Fruit fly (Drosophila melanogaster) whole organism, embryonic: Measurements from ENCODE around the gene Edg91.

Source experiments
- Aef1 ChIP-seq: fragments of 200-800 bp; sonication (Bioruptor generic); IDR thresholded peaks from 3 replicates; pipeline ENCODE4 v1.3.6; 2022; ENCODE audit warnings: missing biosample characterization, missing genetic modification characterization
- Bdp1 ChIP-seq: fragments of 200-800 bp; sonication (Bioruptor generic); optimal IDR thresholded peaks from 3 replicates; lab custom pipeline; 2016; ENCODE audit warnings: missing biosample characterization, missing genetic modification characterization
- CG12071 ChIP-seq: fragments of 200-800 bp; sonication (Bioruptor generic); optimal IDR thresholded peaks from 3 replicates; lab custom pipeline; 2018; ENCODE audit warnings: missing biosample characterization, mild to moderate bottlenecking, missing genetic modification characterization
- CG13287 ChIP-seq: fragments of 200-800 bp; sonication (Bioruptor generic); IDR thresholded peaks from 2 replicates; pipeline ENCODE4 v1.3.6; 2022; ENCODE audit warnings: missing biosample characterization, missing genetic modification characterization; ENCODE audit not compliant: partially characterized antibody
- CG13624 ChIP-seq: fragments of 200-800 bp; sonication (Bioruptor generic); optimal IDR thresholded peaks from 2 replicates; lab custom pipeline; 2016; ENCODE audit warnings: missing biosample characterization, missing genetic modification characterization
- CG15073 ChIP-seq: fragments of 200-800 bp; sonication (Bioruptor generic); optimal IDR thresholded peaks from 2 replicates; lab custom pipeline; 2016; ENCODE audit warnings: missing biosample characterization, missing genetic modification characterization
- CG17359 ChIP-seq: fragments of 200-800 bp; sonication (Bioruptor generic); optimal IDR thresholded peaks from 3 replicates; lab custom pipeline; 2018; ENCODE audit warnings: missing biosample characterization, mild to moderate bottlenecking, missing genetic modification characterization, moderate library complexity
- CG18764 ChIP-seq: fragments of 200-800 bp; sonication (Bioruptor generic); optimal IDR thresholded peaks from 3 replicates; lab custom pipeline; 2016; ENCODE audit warnings: missing biosample characterization, missing genetic modification characterization
- CG6791 ChIP-seq: fragments of 200-800 bp; sonication (Bioruptor generic); IDR thresholded peaks from 3 replicates; pipeline ENCODE4 v1.3.6; 2022; ENCODE audit warnings: missing biosample characterization, missing genetic modification characterization; ENCODE audit not compliant: partially characterized antibody
- CG7786 ChIP-seq: fragments of 200-800 bp; sonication (Bioruptor generic); optimal IDR thresholded peaks from 2 replicates; lab custom pipeline; 2016; ENCODE audit warnings: missing biosample characterization, missing genetic modification characterization
- CG8290 ChIP-seq, 3 experiments: fragments of 200-800 bp; sonication (Bioruptor generic); optimal IDR thresholded peaks; 2 replicates each; lab custom pipeline; 2016 to 2019; ENCODE audit warnings: missing biosample characterization in 3 of 3, missing genetic modification characterization in 3 of 3, mild to moderate bottlenecking in 2 of 3, moderate library complexity in 1 of 3
- CG9727 ChIP-seq: fragments of 200-800 bp; sonication (Bioruptor generic); optimal IDR thresholded peaks from 3 replicates; lab custom pipeline; 2017; ENCODE audit warnings: missing biosample characterization, mild to moderate bottlenecking, missing genetic modification characterization
- Dll ChIP-seq: fragments of 200-800 bp; sonication (Bioruptor generic); IDR thresholded peaks from 4 replicates; pipeline ENCODE4 v1.3.6; 2022; ENCODE audit warnings: missing biosample characterization, missing genetic modification characterization; ENCODE audit not compliant: partially characterized antibody
- Drgx ChIP-seq: fragments of 200-800 bp; sonication (Bioruptor generic); IDR thresholded peaks from 2 replicates; pipeline ENCODE4 v1.3.6; 2022; ENCODE audit warnings: missing biosample characterization, missing genetic modification characterization
- Eip74EF ChIP-seq, 2 experiments: fragments of 200-800 bp in 1 of 2; fragments of >200 bp in 1 of 2; sonication (Bioruptor generic) in 1 of 2; optimal IDR thresholded peaks; 2 replicates each; lab custom pipeline; 2017 to 2019; ENCODE audit warnings: missing biosample characterization in 2 of 2, missing genetic modification characterization in 2 of 2, mild to moderate bottlenecking in 1 of 2, moderate library complexity in 1 of 2
- Ets97D ChIP-seq: fragments of 200-800 bp; sonication (Bioruptor generic); optimal IDR thresholded peaks from 3 replicates; lab custom pipeline; 2016; ENCODE audit warnings: missing biosample characterization, missing genetic modification characterization
- Gug ChIP-seq: fragments of 200-800 bp; sonication (Bioruptor generic); IDR thresholded peaks from 4 replicates; pipeline ENCODE4 v1.3.6; 2022; ENCODE audit warnings: missing biosample characterization, missing genetic modification characterization
- HLHmδ ChIP-seq: fragments of 200-800 bp; sonication (Bioruptor generic); optimal IDR thresholded peaks from 2 replicates; lab custom pipeline; 2018; ENCODE audit warnings: missing biosample characterization, mild to moderate bottlenecking, missing genetic modification characterization, moderate library complexity
- NFAT ChIP-seq: fragments of 200-800 bp; sonication (Bioruptor generic); IDR thresholded peaks from 2 replicates; pipeline ENCODE4 v1.3.6; 2022; ENCODE audit warnings: missing biosample characterization, missing genetic modification characterization
- Opbp ChIP-seq: fragments of 200-800 bp; sonication (Bioruptor generic); IDR thresholded peaks from 3 replicates; pipeline ENCODE4 v1.3.6; 2022; ENCODE audit warnings: missing biosample characterization, missing genetic modification characterization; ENCODE audit not compliant: partially characterized antibody
- Pdp1 ChIP-seq, 2 experiments: fragments of 200-800 bp; sonication (Bioruptor generic); optimal IDR thresholded peaks; 3 replicates each; lab custom pipeline; 2016; ENCODE audit warnings: missing biosample characterization in 2 of 2, missing genetic modification characterization in 2 of 2, mild to moderate bottlenecking in 1 of 2, moderate library complexity in 1 of 2
- Xrp1 ChIP-seq: fragments of 200-800 bp; sonication (Bioruptor generic); IDR thresholded peaks from 2 replicates; pipeline ENCODE4 v1.3.6; 2022; ENCODE audit warnings: missing biosample characterization, missing genetic modification characterization
- abd-A ChIP-seq: fragments of 200-800 bp; sonication (Bioruptor generic); optimal IDR thresholded peaks from 3 replicates; lab custom pipeline; 2019; ENCODE audit warnings: missing biosample characterization, mild to moderate bottlenecking, missing genetic modification characterization, moderate library complexity
- amos ChIP-seq: fragments of 200-800 bp; sonication (Bioruptor generic); IDR thresholded peaks from 2 replicates; pipeline ENCODE4 v1.3.6; 2022; ENCODE audit warnings: missing biosample characterization, missing genetic modification characterization; ENCODE audit not compliant: partially characterized antibody
- ara ChIP-seq: fragments of 200-800 bp; sonication (Bioruptor generic); IDR thresholded peaks from 2 replicates; pipeline ENCODE4 v1.3.6; 2022; ENCODE audit warnings: missing biosample characterization, missing genetic modification characterization
- bbx ChIP-seq: fragments of 200-800 bp; sonication (Bioruptor generic); IDR thresholded peaks from 2 replicates; pipeline ENCODE4 v1.3.6; 2022; ENCODE audit warnings: missing biosample characterization, missing genetic modification characterization; ENCODE audit not compliant: partially characterized antibody
- bowl ChIP-seq: fragments of 200-800 bp; sonication (Bioruptor generic); IDR thresholded peaks from 2 replicates; pipeline ENCODE4 v1.3.6; 2022; ENCODE audit warnings: missing biosample characterization, missing genetic modification characterization
- chm ChIP-seq: fragments of 200-800 bp; sonication (Bioruptor generic); IDR thresholded peaks from 2 replicates; pipeline ENCODE4 v1.3.6; 2022; ENCODE audit warnings: missing biosample characterization, missing genetic modification characterization
- dysf ChIP-seq: fragments of 200-800 bp; sonication (Bioruptor generic); IDR thresholded peaks from 3 replicates; pipeline ENCODE4 v1.3.6; 2022; ENCODE audit warnings: missing biosample characterization, missing genetic modification characterization
- exex ChIP-seq: fragments of 200-800 bp; sonication (Bioruptor generic); optimal IDR thresholded peaks from 4 replicates; lab custom pipeline; 2018; ENCODE audit warnings: missing biosample characterization, mild to moderate bottlenecking, missing genetic modification characterization, moderate library complexity
- hb ChIP-seq: fragments of 200-800 bp; sonication (Bioruptor generic); IDR thresholded peaks from 3 replicates; pipeline ENCODE4 v1.3.6; 2022; ENCODE audit warnings: missing biosample characterization, missing genetic modification characterization; ENCODE audit not compliant: partially characterized antibody
- lab ChIP-seq: fragments of 200-800 bp; sonication (Bioruptor generic); optimal IDR thresholded peaks from 3 replicates; lab custom pipeline; 2017; ENCODE audit warnings: missing biosample characterization, missing genetic modification characterization, mild to moderate bottlenecking, moderate library complexity, missing genetic modification reagents
- mld ChIP-seq: fragments of 200-800 bp; sonication (Bioruptor generic); IDR thresholded peaks from 3 replicates; pipeline ENCODE4 v1.3.6; 2022; ENCODE audit warnings: missing biosample characterization, missing genetic modification characterization; ENCODE audit not compliant: partially characterized antibody
- nerfin-2 ChIP-seq: fragments of 200-800 bp; sonication (Bioruptor generic); IDR thresholded peaks from 2 replicates; pipeline ENCODE4 v1.3.6; 2022; ENCODE audit warnings: missing biosample characterization, missing genetic modification characterization; ENCODE audit not compliant: partially characterized antibody
- pfk ChIP-seq: fragments of 200-800 bp; sonication (Bioruptor generic); optimal IDR thresholded peaks from 2 replicates; lab custom pipeline; 2018; ENCODE audit warnings: missing biosample characterization, mild to moderate bottlenecking, missing genetic modification characterization, moderate library complexity
- pros ChIP-seq: fragments of 200-800 bp; sonication (Bioruptor generic); optimal IDR thresholded peaks from 3 replicates; lab custom pipeline; 2019; ENCODE audit warnings: missing biosample characterization, mild to moderate bottlenecking, missing genetic modification characterization, moderate library complexity
- ranshi ChIP-seq: fragments of 200-800 bp; sonication (Bioruptor generic); IDR thresholded peaks from 2 replicates; pipeline ENCODE4 v1.3.6; 2022; ENCODE audit warnings: missing biosample characterization, missing genetic modification characterization
- row ChIP-seq: fragments of 200-800 bp; sonication (Bioruptor generic); IDR thresholded peaks from 3 replicates; pipeline ENCODE4 v1.3.6; 2022; ENCODE audit warnings: missing biosample characterization, missing genetic modification characterization
- sna ChIP-seq: fragments of 200-800 bp; sonication (Bioruptor generic); IDR thresholded peaks from 2 replicates; pipeline ENCODE4 v1.3.6; 2022; ENCODE audit warnings: missing biosample characterization, missing genetic modification characterization; ENCODE audit not compliant: partially characterized antibody
- sob ChIP-seq: fragments of 200-800 bp; sonication (Bioruptor generic); IDR thresholded peaks from 2 replicates; pipeline ENCODE4 v1.3.6; 2022; ENCODE audit warnings: missing biosample characterization, missing genetic modification characterization
- tll ChIP-seq, 2 experiments: fragments of 200-800 bp in 1 of 2; fragments of >200 bp in 1 of 2; sonication (Bioruptor generic) in 1 of 2; optimal IDR thresholded peaks; 2 replicates each; lab custom pipeline; 2017 to 2019; ENCODE audit warnings: missing biosample characterization in 2 of 2, missing genetic modification characterization in 2 of 2, mild to moderate bottlenecking in 1 of 2, moderate library complexity in 1 of 2
- tna ChIP-seq: fragments of 200-800 bp; sonication (Bioruptor generic); IDR thresholded peaks from 2 replicates; pipeline ENCODE4 v1.3.6; 2022; ENCODE audit warnings: missing biosample characterization, missing genetic modification characterization; ENCODE audit not compliant: partially characterized antibody
- z ChIP-seq: fragments of 200-800 bp; sonication (Bioruptor generic); IDR thresholded peaks from 3 replicates; pipeline ENCODE4 v1.3.6; 2022; ENCODE audit warnings: missing biosample characterization, missing genetic modification characterization
- zen2 ChIP-seq: fragments of 200-800 bp; sonication (Bioruptor generic); IDR thresholded peaks from 3 replicates; pipeline ENCODE4 v1.3.6; 2022; ENCODE audit warnings: missing biosample characterization, missing genetic modification characterization; ENCODE audit not compliant: partially characterized antibody

The Edg91 gene

dm6 chr3R:17646102-17647050 lies 35.1 kb upstream of the Edg91 start (continued):
- peak; percentile 63; the same call in 2 of the 3 replicates for TF ChIP-seq mld
- peak; percentile 22 for TF ChIP-seq abd-A (tag; lab: Kevin White, UChicago)
- peak; percentile 11 for TF ChIP-seq lab (GFP tag; lab: Kevin White, UChicago)
- peak; percentile 6 for TF ChIP-seq Ets97D (GFP tag; lab: Kevin White, UChicago)
- TF ChIP-seq CG12071: no peak
- TF ChIP-seq bowl: no peak
- peak; percentile 46; the same call in 1 of the 2 replicates for TF ChIP-seq ara (GFP tag; lab: Robert Waterston, UW)
- no peak for TF ChIP-seq Drgx (GFP tag; lab: Robert Waterston, UW)
- no peak for TF ChIP-seq CG15073
- TF ChIP-seq HLHmδ (GFP tag; lab: Kevin White, UChicago): no peak
- TF ChIP-seq pros (GFP tag; lab: Kevin White, UChicago): peak; percentile 19
- TF ChIP-seq Bdp1: peak; percentile 98
- peak; percentile 70 for TF ChIP-seq Opbp
- peak; percentile 62; the same call in 1 of the 2 replicates for TF ChIP-seq sna (GFP tag; lab: Robert Waterston, UW)
- peak in 1 of 2 experiments; percentile 36 for TF ChIP-seq tll (GFP tag; optimal IDR thresholded peaks at IDR 0.05; lab: Kevin White, UChicago)
- TF ChIP-seq bbx (GFP tag; lab: Robert Waterston, UW): peak; percentile 69
- peak; percentile 10 for TF ChIP-seq CG17359 (tag; lab: Kevin White, UChicago)
- 0 out of 2 replicates have a peak, but pooled peaks have one; percentile 35 for TF ChIP-seq NFAT (GFP tag; lab: Robert Waterston, UW)
- TF ChIP-seq nerfin-2 (GFP tag; lab: Robert Waterston, UW): peak; percentile 64
- no peak for TF ChIP-seq CG7786
- TF ChIP-seq dysf: 0 out of 3 replicates have a peak, but pooled peaks have one; percentile 23
- no peak for TF ChIP-seq ranshi (GFP tag; lab: Robert Waterston, UW)
- no peak for TF ChIP-seq CG9727 (GFP tag; lab: Kevin White, UChicago)
- TF ChIP-seq hb (GFP tag; lab: Robert Waterston, UW): peak; percentile 60; the same call in 1 of the 3 replicates
- peak in 1 of 2 experiments; percentile 20 for TF ChIP-seq Eip74EF (GFP tag; optimal IDR thresholded peaks at IDR 0.05; lab: Kevin White, UChicago)
- TF ChIP-seq Dll (GFP tag; lab: Robert Waterston, UW): peak; percentile 55; the same call in 2 of the 4 replicates
- peak; percentile 39; the same call in 1 of the 2 replicates for TF ChIP-seq CG13287 (GFP tag; lab: Robert Waterston, UW)
- peak; percentile 90 for TF ChIP-seq pfk (GFP tag; lab: Kevin White, UChicago)
- 0 out of 3 replicates have a peak, but pooled peaks have one; percentile 21 for TF ChIP-seq z (GFP tag; lab: Robert Waterston, UW)
- no peak for TF ChIP-seq Aef1 (GFP tag; lab: Robert Waterston, UW)
- TF ChIP-seq Xrp1 (GFP tag; lab: Robert Waterston, UW): 0 out of 2 replicates have a peak, but pooled peaks have one; percentile 21
- peak; percentile 58; the same call in 2 of the 3 replicates for TF ChIP-seq row
- peak; percentile 98 for TF ChIP-seq exex (tag; lab: Kevin White, UChicago)
- TF ChIP-seq tna (GFP tag; lab: Robert Waterston, UW): peak; percentile 59; the same call in 1 of the 2 replicates
- TF ChIP-seq CG18764 (GFP tag; lab: Kevin White, UChicago): no peak
- peak; percentile 78 for TF ChIP-seq CG6791
- peak; percentile 76 for TF ChIP-seq amos (GFP tag; lab: Robert Waterston, UW)
- no peak for TF ChIP-seq Gug (GFP tag; lab: Robert Waterston, UW)
- peak; percentile 33 for TF ChIP-seq CG13624 (GFP tag; lab: Kevin White, UChicago)
- no peak; the same call in 2 of the 3 replicates for TF ChIP-seq zen2 (GFP tag; lab: Robert Waterston, UW)
- peak; percentile 19 to 95 for TF ChIP-seq Pdp1 (GFP tag; optimal IDR thresholded peaks at IDR 0.05; lab: Kevin White, UChicago)
- TF ChIP-seq CG8290 (GFP tag; optimal IDR thresholded peaks at IDR 0.05; lab: Kevin White, UChicago): no peak
- peak in 1 of 2 experiments; percentile 20 for TF ChIP-seq CG8290 (tag; optimal IDR thresholded peaks at IDR 0.05; lab: Kevin White, UChicago)
- TF ChIP-seq sob (GFP tag; lab: Robert Waterston, UW): peak; percentile 37; the same call in 1 of the 2 replicates
- TF ChIP-seq chm (GFP tag; lab: Robert Waterston, UW): peak; percentile 20; the same call in 1 of the 2 replicates
